Worm (Caenorhabditis elegans): ENCODE results near the gene W02F12.8.

DNA sequence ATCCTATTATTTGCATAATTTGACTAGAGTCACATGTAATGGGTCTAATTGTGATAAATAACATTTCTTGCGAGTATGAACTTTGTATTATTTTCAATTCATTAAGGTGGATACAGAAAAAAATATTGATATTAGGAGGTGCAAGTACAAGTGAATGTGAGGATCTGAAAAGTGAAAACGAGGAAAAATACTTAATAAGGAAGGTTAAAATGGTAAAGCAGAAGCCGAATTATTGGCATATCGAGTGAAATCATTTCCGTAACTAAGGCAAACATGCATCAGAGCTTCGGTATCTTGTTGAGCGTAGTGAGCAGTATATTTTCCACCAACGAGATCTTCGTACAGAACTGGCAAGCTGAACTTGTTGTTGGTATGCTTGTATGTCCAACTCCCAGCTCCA lies 9.9 kb upstream of the W02F12.8 start:
- TF ChIP-seq egl-27 (tag; optimal IDR thresholded peaks at IDR 0.05) (no peak), daf-12 (tag; optimal IDR thresholded peaks at IDR 0.05) (no peak), ZK546.5 (tag; optimal IDR thresholded peaks at IDR 0.05) (no peak)
